Comparison of ENCODE assay signal across 5 worm cellular contexts in genomic region chrV:11175336-11175938, ce11.
TF ChIP-seq lines count a peak whose summit lies in the region.
"Not testable (repeated sequence)": the region's sequence is repeated elsewhere in the genome, so short reads cannot be mapped to it uniquely, and the experiment has no call there.

No protein-coding gene starts in this region.

TF ChIP-seq in whole organism, L1 larva, 84 proteins besides CTCF, POLR2A, EP300 and RAD21:
- TF ChIP-seq nhr-47 (tag; optimal IDR thresholded peaks at IDR 0.05; lab: Kevin White, UChicago), result peak; percentile 39
- peak; percentile 68 for TF ChIP-seq grh-1 (GFP tag; IDR thresholded peaks at IDR 0.05; lab: Robert Waterston, UW)
- peak; percentile 71 for TF ChIP-seq nhr-19 (GFP tag; conservative IDR thresholded peaks at IDR 0.05; lab: Robert Waterston, UW)
- TF ChIP-seq nhr-90 (tag; optimal IDR thresholded peaks at IDR 0.05; lab: Kevin White, UChicago; ENCODE audit: poor library complexity), result peak; percentile 67
- TF ChIP-seq nhr-20 (tag; optimal IDR thresholded peaks at IDR 0.05; lab: Kevin White, UChicago), result peak; percentile 59
- TF ChIP-seq snu-23 (GFP tag; optimal IDR thresholded peaks at IDR 0.05; lab: Kevin White, UChicago), result peak; percentile 32
- TF ChIP-seq nhr-85 (tag; lab: Kevin White, UChicago), result peak; percentile 83
- peak; percentile 47 for TF ChIP-seq swsn-7 (tag; optimal IDR thresholded peaks at IDR 0.05; lab: Kevin White, UChicago)
- TF ChIP-seq nhr-77 (tag; optimal IDR thresholded peaks at IDR 0.05; lab: Kevin White, UChicago), result peak; percentile 21
- peak; percentile 32 for TF ChIP-seq lin-14 (GFP tag; optimal IDR thresholded peaks at IDR 0.05; lab: Kevin White, UChicago)
- TF ChIP-seq nhr-71 (tag; optimal IDR thresholded peaks at IDR 0.05; lab: Kevin White, UChicago), result peak; percentile 69
- TF ChIP-seq efl-1 (optimal IDR thresholded peaks at IDR 0.05; lab: Kevin White, UChicago), result peak in 1 of 2 experiments; percentile 19
- peak in 1 of 2 experiments; percentile 72 for TF ChIP-seq efl-1 (GFP tag; optimal IDR thresholded peaks at IDR 0.05 in 1 of 2; lab: Kevin White, UChicago)
- peak in 1 of 2 experiments; percentile 6 for TF ChIP-seq lsy-2 (tag; optimal IDR thresholded peaks at IDR 0.05; lab: Kevin White, UChicago)
- peak; percentile 56 for TF ChIP-seq elt-2 (tag; optimal IDR thresholded peaks at IDR 0.05; lab: Kevin White, UChicago)
- TF ChIP-seq snpc-4 (tag; optimal IDR thresholded peaks at IDR 0.05; lab: Kevin White, UChicago), result peak; percentile 96
- peak; percentile 60 for TF ChIP-seq rnt-1 (tag; optimal IDR thresholded peaks at IDR 0.05; lab: Kevin White, UChicago)

TF ChIP-seq in whole organism, L2 larva, 48 proteins besides CTCF, POLR2A, EP300 and RAD21:
- peak; percentile 82 for TF ChIP-seq sma-9 (GFP tag; optimal IDR thresholded peaks at IDR 0.05; lab: Kevin White, UChicago)
- not testable (repeated sequence) for TF ChIP-seq sma-9 (tag; optimal IDR thresholded peaks at IDR 0.05; lab: Kevin White, UChicago)
- peak; percentile 5 for TF ChIP-seq fos-1 (tag; optimal IDR thresholded peaks at IDR 0.05; lab: Kevin White, UChicago)
- TF ChIP-seq crh-2 (tag; optimal IDR thresholded peaks at IDR 0.05; lab: Kevin White, UChicago), result peak; percentile 18
- peak; percentile 56 for TF ChIP-seq sma-3 (GFP tag; optimal IDR thresholded peaks at IDR 0.05; lab: Kevin White, UChicago)
- TF ChIP-seq snpc-4 (tag; optimal IDR thresholded peaks at IDR 0.05; lab: Kevin White, UChicago), result peak; percentile 94

TF ChIP-seq in whole organism, L3 larva, 47 proteins besides CTCF, POLR2A, EP300 and RAD21:
- TF ChIP-seq nhr-43 (tag; optimal IDR thresholded peaks at IDR 0.05; lab: Kevin White, UChicago; ENCODE audit: poor library complexity, severe bottlenecking), result peak; percentile 35
- peak; percentile 6 for TF ChIP-seq ama-1 (optimal IDR thresholded peaks at IDR 0.05; lab: Kevin White, UChicago)
- TF ChIP-seq elt-2 (tag; optimal IDR thresholded peaks at IDR 0.05; lab: Kevin White, UChicago), result peak; percentile 27
- TF ChIP-seq nhr-25 (tag; optimal IDR thresholded peaks at IDR 0.05; lab: Kevin White, UChicago), result peak; percentile 29
- peak; percentile 2 for TF ChIP-seq nhr-77 (tag; optimal IDR thresholded peaks at IDR 0.05; lab: Kevin White, UChicago)
- TF ChIP-seq pqm-1 (tag; optimal IDR thresholded peaks at IDR 0.05; lab: Kevin White, UChicago), result peak; percentile 23
- peak; percentile 93 for TF ChIP-seq snpc-4 (tag; optimal IDR thresholded peaks at IDR 0.05; lab: Kevin White, UChicago)

TF ChIP-seq in whole organism, L4 larva, 104 proteins besides CTCF, POLR2A, EP300 and RAD21:
- TF ChIP-seq vab-7 (GFP tag; IDR thresholded peaks at IDR 0.05; lab: Robert Waterston, UW) (peak; percentile 52; the same call in 1 of the 2 replicates), nhr-102 (tag; optimal IDR thresholded peaks at IDR 0.05; lab: Kevin White, UChicago) (peak; percentile 32), lin-38 (GFP tag; IDR thresholded peaks at IDR 0.05; lab: Robert Waterston, UW) (peak; percentile 60), daf-16 (tag; optimal IDR thresholded peaks at IDR 0.05; lab: Kevin White, UChicago) (peak; percentile 21), unc-130 (GFP tag; optimal IDR thresholded peaks at IDR 0.05; lab: Kevin White, UChicago) (peak; percentile 53), dmd-6 (GFP tag; IDR thresholded peaks at IDR 0.05; lab: Robert Waterston, UW) (peak; percentile 41; the same call in 1 of the 2 replicates), dve-1 (tag; optimal IDR thresholded peaks at IDR 0.05; lab: Kevin White, UChicago; ENCODE audit: insufficient read depth) (peak; percentile 5), hlh-11 (tag; optimal IDR thresholded peaks at IDR 0.05; lab: Kevin White, UChicago) (peak; percentile 37), php-3 (GFP tag; IDR thresholded peaks at IDR 0.05; lab: Robert Waterston, UW) (peak; percentile 25; the same call in 1 of the 2 replicates), mes-2 (tag; optimal IDR thresholded peaks at IDR 0.05; lab: Kevin White, UChicago; ENCODE audit: poor library complexity, severe bottlenecking) (peak; percentile 54), ceh-44 (GFP tag; IDR thresholded peaks at IDR 0.05; lab: Robert Waterston, UW) (0 out of 2 replicates have a peak, but pooled peaks have one; percentile 67), snpc-4 (tag; optimal IDR thresholded peaks at IDR 0.05; lab: Kevin White, UChicago) (peak; percentile 74), snpc-1.2 (GFP tag; IDR thresholded peaks at IDR 0.05; lab: Robert Waterston, UW) (peak; percentile 84), T26A8.4 (GFP tag; IDR thresholded peaks at IDR 0.05; lab: Robert Waterston, UW) (peak; percentile 58), mdt-29 (GFP tag; IDR thresholded peaks at IDR 0.05; lab: Robert Waterston, UW) (peak; percentile 13; the same call in 1 of the 2 replicates), Y48G9A.11 (GFP tag; IDR thresholded peaks at IDR 0.05; lab: Robert Waterston, UW) (peak; percentile 59; the same call in 1 of the 2 replicates), dmd-8 (GFP tag; IDR thresholded peaks at IDR 0.05; lab: Robert Waterston, UW) (0 out of 2 replicates have a peak, but pooled peaks have one; percentile 56), mep-1 (tag; optimal IDR thresholded peaks at IDR 0.05; lab: Kevin White, UChicago) (peak; percentile 43), nhr-48 (tag; optimal IDR thresholded peaks at IDR 0.05; lab: Kevin White, UChicago) (peak; percentile 27), F49E8.2 (tag; optimal IDR thresholded peaks at IDR 0.05; lab: Kevin White, UChicago; ENCODE audit: borderline replicate concordance) (peak; percentile 76)
- not testable (repeated sequence) for TF ChIP-seq daf-16 (GFP tag; optimal IDR thresholded peaks at IDR 0.05; lab: Kevin White, UChicago)

TF ChIP-seq in whole organism, young adult, 124 proteins besides CTCF, POLR2A, EP300 and RAD21 (continues in another document):
- peak; percentile 43 for TF ChIP-seq F33H1.4 (GFP tag; IDR thresholded peaks at IDR 0.05; lab: Robert Waterston, UW)
- peak; percentile 56 for TF ChIP-seq lin-54 (GFP tag; optimal IDR thresholded peaks at IDR 0.05; lab: Kevin White, UChicago)
- TF ChIP-seq tbp1 (GFP tag; optimal IDR thresholded peaks at IDR 0.05; lab: Kevin White, UChicago), result peak; percentile 78
- TF ChIP-seq ztf-18 (tag; optimal IDR thresholded peaks at IDR 0.05; lab: Kevin White, UChicago), result peak; percentile 16
- peak; percentile 8 for TF ChIP-seq repo-1 (tag; optimal IDR thresholded peaks at IDR 0.05; lab: Kevin White, UChicago)
- peak; percentile 22 for TF ChIP-seq mes-4 (tag; optimal IDR thresholded peaks at IDR 0.05; lab: Kevin White, UChicago)
- TF ChIP-seq him-1 (tag; optimal IDR thresholded peaks at IDR 0.05; lab: Kevin White, UChicago), result peak; percentile 81
- TF ChIP-seq D2030.7 (GFP tag; IDR thresholded peaks at IDR 0.05; lab: Robert Waterston, UW), result peak; percentile 93
- peak; percentile 95 for TF ChIP-seq snpc-4 (GFP tag; optimal IDR thresholded peaks at IDR 0.05; lab: Kevin White, UChicago)
- TF ChIP-seq snpc-4 (tag; optimal IDR thresholded peaks at IDR 0.05; lab: Kevin White, UChicago), result peak; percentile 94 to 99 (median 98)
- 0 out of 2 replicates have a peak, but pooled peaks have one; percentile 53 for TF ChIP-seq nfya-2 (GFP tag; IDR thresholded peaks at IDR 0.05; lab: Robert Waterston, UW)
- TF ChIP-seq die-1 (tag; optimal IDR thresholded peaks at IDR 0.05; lab: Kevin White, UChicago), result peak; percentile 21
- peak; percentile 96 for TF ChIP-seq pbrm-1 (GFP tag; IDR thresholded peaks at IDR 0.05; lab: Robert Waterston, UW)
- peak; percentile 98 for TF ChIP-seq lin-26 (GFP tag; IDR thresholded peaks at IDR 0.05; lab: Robert Waterston, UW)
- 0 out of 2 replicates have a peak, but pooled peaks have one; percentile 21 for TF ChIP-seq Y53F4B.3 (GFP tag; IDR thresholded peaks at IDR 0.05; lab: Robert Waterston, UW)
- peak; percentile 86; the same call in 1 of the 2 replicates for TF ChIP-seq F39B2.1 (GFP tag; IDR thresholded peaks at IDR 0.05; lab: Robert Waterston, UW)
- TF ChIP-seq hmg-1.2 (GFP tag; IDR thresholded peaks at IDR 0.05; lab: Robert Waterston, UW), result peak; percentile 88
- peak; percentile 65 for TF ChIP-seq mcd-1 (GFP tag; IDR thresholded peaks at IDR 0.05; lab: Robert Waterston, UW)
- TF ChIP-seq ekl-4 (GFP tag; IDR thresholded peaks at IDR 0.05; lab: Robert Waterston, UW), result peak; percentile 85; the same call in 1 of the 2 replicates
- TF ChIP-seq madf-8 (GFP tag; conservative IDR thresholded peaks at IDR 0.05; lab: Robert Waterston, UW), result peak; percentile 54; the same call in 1 of the 2 replicates
- TF ChIP-seq hsf-1 (GFP tag; IDR thresholded peaks at IDR 0.05; lab: Robert Waterston, UW), result 0 out of 2 replicates have a peak, but pooled peaks have one; percentile 46
- TF ChIP-seq ceh-100 (GFP tag; IDR thresholded peaks at IDR 0.05; lab: Robert Waterston, UW), result peak; percentile 44; the same call in 1 of the 2 replicates
- peak; percentile 90 for TF ChIP-seq attf-6 (GFP tag; IDR thresholded peaks at IDR 0.05; lab: Robert Waterston, UW)
- peak; percentile 67 for TF ChIP-seq hrde-1 (tag; optimal IDR thresholded peaks at IDR 0.05; lab: Kevin White, UChicago; ENCODE audit: borderline replicate concordance)
- peak; percentile 87 for TF ChIP-seq snpc-1.3 (tag; optimal IDR thresholded peaks at IDR 0.05; lab: Kevin White, UChicago; ENCODE audit: insufficient read depth)
- TF ChIP-seq rcor-1 (GFP tag; IDR thresholded peaks at IDR 0.05; lab: Robert Waterston, UW), result peak; percentile 91
- peak; percentile 64 for TF ChIP-seq lsl-1 (GFP tag; optimal IDR thresholded peaks at IDR 0.05; lab: Kevin White, UChicago)
- peak; percentile 26 for TF ChIP-seq B0261.1 (tag; optimal IDR thresholded peaks at IDR 0.05; lab: Kevin White, UChicago)
- TF ChIP-seq tlf-1 (GFP tag; optimal IDR thresholded peaks at IDR 0.05; lab: Kevin White, UChicago), result peak; percentile 6
- TF ChIP-seq Y53G8AR.9 (GFP tag; conservative IDR thresholded peaks at IDR 0.05; lab: Robert Waterston, UW), result 0 out of 2 replicates have a peak, but pooled peaks have one; percentile 81
- TF ChIP-seq xnd-1 (tag; optimal IDR thresholded peaks at IDR 0.05; lab: Kevin White, UChicago), result peak; percentile 12
- peak; percentile 92 for TF ChIP-seq dox-1 (GFP tag; IDR thresholded peaks at IDR 0.05; lab: Robert Waterston, UW)
- TF ChIP-seq madf-6 (GFP tag; IDR thresholded peaks at IDR 0.05; lab: Robert Waterston, UW), result peak; percentile 90
- peak; percentile 96 for TF ChIP-seq snpc-1.1 (tag; optimal IDR thresholded peaks at IDR 0.05; lab: Kevin White, UChicago; ENCODE audit: insufficient read depth)
- peak; percentile 94 for TF ChIP-seq snpc-3.4 (tag; optimal IDR thresholded peaks at IDR 0.05; lab: Kevin White, UChicago)
- TF ChIP-seq Y95B8A.8 (GFP tag; IDR thresholded peaks at IDR 0.05; lab: Robert Waterston, UW), result 0 out of 2 replicates have a peak, but pooled peaks have one; percentile 44
- 0 out of 2 replicates have a peak, but pooled peaks have one; percentile 15 for TF ChIP-seq egrh-3 (GFP tag; IDR thresholded peaks at IDR 0.05; lab: Robert Waterston, UW)
- TF ChIP-seq unc-130 (GFP tag; optimal IDR thresholded peaks at IDR 0.05; lab: Kevin White, UChicago), result peak; percentile 0
